Worm (Caenorhabditis elegans) whole organism, young adult: ENCODE results near the gene msp-152.
"Not testable (repeated sequence)": the region's sequence is repeated elsewhere in the genome, so short reads cannot be mapped to it uniquely, and the experiment has no call there.

Experiments used
- B0336.3 ChIP-seq: fragments of 200-800 bp; sonication (Bioruptor generic); IDR thresholded peaks from 2 replicates; pipeline ENCODE4 v1.3.6; 2022; ENCODE audit warnings: missing genetic modification characterization, missing compliant biosample characterization
- D2030.7 ChIP-seq: fragments of 200-800 bp; sonication (Bioruptor generic); IDR thresholded peaks from 2 replicates; pipeline ENCODE4 v1.3.6; 2022; ENCODE audit warnings: missing genetic modification reagents, missing genetic modification characterization, missing compliant biosample characterization
- F23B12.7 ChIP-seq: sonication (generic microtip); optimal IDR thresholded peaks from 2 replicates; lab custom pipeline; 2017; ENCODE audit warnings: missing genetic modification characterization, mild to moderate bottlenecking, missing compliant biosample characterization, antibody characterized with exemption, moderate library complexity; ENCODE audit not compliant: insufficient read depth
- F33H1.4 ChIP-seq: fragments of 200-800 bp; sonication (Bioruptor generic); IDR thresholded peaks from 2 replicates; pipeline ENCODE4 v1.3.6; 2022; ENCODE audit warnings: missing genetic modification reagents, missing genetic modification characterization, missing compliant biosample characterization
- F39B2.1 ChIP-seq: fragments of 200-800 bp; sonication (Bioruptor generic); IDR thresholded peaks from 2 replicates; pipeline ENCODE4 v1.3.6; 2022; ENCODE audit warnings: missing genetic modification reagents, missing genetic modification characterization, missing compliant biosample characterization
- K12H6.12 ChIP-seq: fragments of 200-800 bp; sonication (Bioruptor generic); optimal IDR thresholded peaks from 2 replicates; lab custom pipeline; 2018; ENCODE audit warnings: mild to moderate bottlenecking, missing genetic modification characterization, missing compliant biosample characterization
- Y53G8AR.9 ChIP-seq: fragments of 200-800 bp; sonication (Bioruptor generic); conservative IDR thresholded peaks from 2 replicates; pipeline ENCODE4 v1.3.6; 2022; ENCODE audit warnings: missing genetic modification reagents, missing genetic modification characterization, missing compliant biosample characterization
- Y67H2A.10 ChIP-seq: fragments of 200-800 bp; sonication (Bioruptor generic); conservative IDR thresholded peaks from 2 replicates; pipeline ENCODE4 v1.3.6; 2022; ENCODE audit warnings: missing genetic modification reagents, missing genetic modification characterization, missing compliant biosample characterization
- Y95B8A.8 ChIP-seq: fragments of 200-800 bp; sonication (Bioruptor generic); IDR thresholded peaks from 2 replicates; pipeline ENCODE4 v1.3.6; 2022; ENCODE audit warnings: missing genetic modification reagents, missing genetic modification characterization, missing compliant biosample characterization
- ZK185.1 ChIP-seq: sonication (generic microtip); optimal IDR thresholded peaks from 2 replicates; lab custom pipeline; 2016; ENCODE audit warnings: mild to moderate bottlenecking, missing genetic modification characterization, missing compliant biosample characterization; ENCODE audit not compliant: poor library complexity, severe bottlenecking
- athp-1 ChIP-seq: sonication (generic microtip); optimal IDR thresholded peaks from 2 replicates; lab custom pipeline; 2017; ENCODE audit warnings: mild to moderate bottlenecking, missing genetic modification characterization, missing compliant biosample characterization
- attf-5 ChIP-seq: fragments of 200-800 bp; sonication (Bioruptor generic); optimal IDR thresholded peaks from 2 replicates; lab custom pipeline; 2018; ENCODE audit warnings: mild to moderate bottlenecking, missing genetic modification characterization, missing compliant biosample characterization
- ceh-40 ChIP-seq: fragments of 200-800 bp; sonication (Bioruptor generic); IDR thresholded peaks from 2 replicates; pipeline ENCODE4 v1.3.6; 2022; ENCODE audit warnings: missing genetic modification characterization, missing compliant biosample characterization
- ceh-58 ChIP-seq: fragments of 200-800 bp; sonication (Bioruptor generic); IDR thresholded peaks from 2 replicates; pipeline ENCODE4 v1.3.6; 2022; ENCODE audit warnings: missing genetic modification characterization, missing compliant biosample characterization
- chd-7 ChIP-seq: sonication (generic microtip); optimal IDR thresholded peaks from 2 replicates; lab custom pipeline; 2016; ENCODE audit warnings: mild to moderate bottlenecking, missing genetic modification characterization, moderate library complexity, missing compliant biosample characterization
- efl-1 ChIP-seq: fragments of 150-350 bp; optimal IDR thresholded peaks from 2 replicates; lab custom pipeline; 2014; ENCODE audit warnings: missing biosample characterization, missing genetic modification reagents, missing genetic modification characterization
- ekl-4 ChIP-seq: fragments of 200-800 bp; sonication (Bioruptor generic); IDR thresholded peaks from 2 replicates; pipeline ENCODE4 v1.3.6; 2022; ENCODE audit warnings: missing genetic modification reagents, missing genetic modification characterization, missing compliant biosample characterization
- fkh-3 ChIP-seq: sonication (generic microtip); optimal IDR thresholded peaks from 2 replicates; lab custom pipeline; 2016; ENCODE audit warnings: mild to moderate bottlenecking, missing genetic modification characterization, missing compliant biosample characterization
- gei-17 ChIP-seq: fragments of 200-800 bp; sonication (Bioruptor generic); optimal IDR thresholded peaks from 2 replicates; lab custom pipeline; 2018; ENCODE audit warnings: mild to moderate bottlenecking, missing genetic modification characterization, missing compliant biosample characterization
- hlh-12 ChIP-seq: sonication (generic microtip); optimal IDR thresholded peaks from 2 replicates; lab custom pipeline; 2016; ENCODE audit warnings: missing genetic modification characterization, missing compliant biosample characterization
- hmg-1.2 ChIP-seq: fragments of 200-800 bp; sonication (Bioruptor generic); IDR thresholded peaks from 2 replicates; pipeline ENCODE4 v1.3.6; 2022; ENCODE audit warnings: missing genetic modification reagents, missing genetic modification characterization, missing compliant biosample characterization
- let-526 ChIP-seq: fragments of 200-800 bp; sonication (Bioruptor generic); IDR thresholded peaks from 2 replicates; pipeline ENCODE4 v1.3.6; 2022; ENCODE audit warnings: missing genetic modification reagents, missing genetic modification characterization, missing compliant biosample characterization
- lin-26 ChIP-seq: fragments of 200-800 bp; sonication (Bioruptor generic); IDR thresholded peaks from 2 replicates; pipeline ENCODE4 v1.3.6; 2022; ENCODE audit warnings: missing genetic modification reagents, missing genetic modification characterization, missing compliant biosample characterization
- lin-35 ChIP-seq, 3 experiments: fragments of 150-350 bp in 2 of 3; sonication (generic microtip) in 1 of 3; optimal IDR thresholded peaks; 2 replicates each; lab custom pipeline; 2014 to 2018; ENCODE audit warnings: missing biosample characterization in 3 of 3, missing genetic modification characterization in 3 of 3, missing genetic modification reagents in 3 of 3
- lin-54 ChIP-seq: fragments of 200-800 bp; sonication (Bioruptor generic); optimal IDR thresholded peaks from 2 replicates; lab custom pipeline; 2018; ENCODE audit warnings: mild to moderate bottlenecking, missing genetic modification characterization, missing compliant biosample characterization
- lsl-1 ChIP-seq: fragments of 200-800 bp; sonication (Bioruptor generic); optimal IDR thresholded peaks from 2 replicates; lab custom pipeline; 2018; ENCODE audit warnings: mild to moderate bottlenecking, missing genetic modification characterization, moderate library complexity, missing compliant biosample characterization
- lsy-27 ChIP-seq: sonication (generic microtip); optimal IDR thresholded peaks from 2 replicates; lab custom pipeline; 2017; ENCODE audit warnings: missing genetic modification characterization, mild to moderate bottlenecking, missing compliant biosample characterization, antibody characterized with exemption, missing genotype, borderline replicate concordance; ENCODE audit not compliant: insufficient read depth
- madf-3 ChIP-seq: fragments of 200-800 bp; sonication (Bioruptor generic); IDR thresholded peaks from 2 replicates; pipeline ENCODE4 v1.3.6; 2022; ENCODE audit warnings: missing genetic modification reagents, missing genetic modification characterization, missing compliant biosample characterization
- mcd-1 ChIP-seq: fragments of 200-800 bp; sonication (Bioruptor generic); IDR thresholded peaks from 2 replicates; pipeline ENCODE4 v1.3.6; 2022; ENCODE audit warnings: missing genetic modification reagents, missing genetic modification characterization, missing compliant biosample characterization
- nhr-120 ChIP-seq: fragments of 200-800 bp; sonication (Bioruptor generic); IDR thresholded peaks from 2 replicates; pipeline ENCODE4 v1.3.6; 2022; ENCODE audit warnings: missing genetic modification characterization, missing compliant biosample characterization
- nhr-90 ChIP-seq: sonication (generic microtip); optimal IDR thresholded peaks from 2 replicates; lab custom pipeline; 2016; ENCODE audit warnings: missing genotype, mild to moderate bottlenecking, missing genetic modification characterization, missing compliant biosample characterization
- pbrm-1 ChIP-seq: fragments of 200-800 bp; sonication (Bioruptor generic); IDR thresholded peaks from 2 replicates; pipeline ENCODE4 v1.3.6; 2022; ENCODE audit warnings: missing genetic modification reagents, missing genetic modification characterization, missing compliant biosample characterization
- rpc-1 ChIP-seq, 2 experiments: fragments of 150-350 bp in 1 of 2; sonication (generic microtip) in 1 of 2; optimal IDR thresholded peaks; 2 replicates each; lab custom pipeline; 2014 to 2018; ENCODE audit warnings: missing biosample characterization in 1 of 2, missing genetic modification characterization in 1 of 2, missing genetic modification reagents in 1 of 2, missing genotype in 1 of 2
- snpc-1.1 ChIP-seq: sonication (generic microtip); optimal IDR thresholded peaks from 2 replicates; lab custom pipeline; 2017; ENCODE audit warnings: missing genetic modification characterization, mild to moderate bottlenecking, missing compliant biosample characterization, antibody characterized with exemption, moderate library complexity, missing genotype, missing genetic modification reagents; ENCODE audit not compliant: insufficient read depth
- snpc-1.3 ChIP-seq: sonication (generic microtip); optimal IDR thresholded peaks from 2 replicates; lab custom pipeline; 2017; ENCODE audit warnings: missing genetic modification characterization, mild to moderate bottlenecking, missing compliant biosample characterization, antibody characterized with exemption, moderate library complexity, missing genotype, missing genetic modification reagents; ENCODE audit not compliant: insufficient read depth
- snpc-4 ChIP-seq, 5 experiments: fragments of 150-350 bp in 1 of 5; sonication (generic microtip) in 4 of 5; optimal IDR thresholded peaks; 2 replicates each; lab custom pipeline; 2014 to 2018; ENCODE audit warnings: missing genetic modification characterization in 5 of 5, missing biosample characterization in 3 of 5, antibody characterized with exemption in 2 of 5, mild to moderate bottlenecking in 2 of 5, missing compliant biosample characterization in 2 of 5, missing genotype in 2 of 5, moderate library complexity in 2 of 5, missing genetic modification reagents in 1 of 5
- tbp1 ChIP-seq: fragments of 200-800 bp; sonication (Bioruptor generic); optimal IDR thresholded peaks from 2 replicates; lab custom pipeline; 2018; ENCODE audit warnings: mild to moderate bottlenecking, missing genetic modification characterization, missing compliant biosample characterization
- tlf-1 ChIP-seq: fragments of 200-800 bp; sonication (Bioruptor generic); optimal IDR thresholded peaks from 2 replicates; lab custom pipeline; 2018; ENCODE audit warnings: mild to moderate bottlenecking, missing genetic modification characterization, missing compliant biosample characterization
- unc-130 ChIP-seq: sonication (generic microtip); optimal IDR thresholded peaks from 2 replicates; lab custom pipeline; 2016; ENCODE audit warnings: missing genetic modification reagents, missing genetic modification characterization, missing compliant biosample characterization
- unc-62 ChIP-seq: fragments of 150-350 bp; optimal IDR thresholded peaks from 2 replicates; lab custom pipeline; 2014; ENCODE audit warnings: missing biosample characterization, missing genetic modification reagents, missing genetic modification characterization
- xnd-1 ChIP-seq: sonication (generic microtip); optimal IDR thresholded peaks from 2 replicates; lab custom pipeline; 2016; ENCODE audit warnings: missing genotype, missing genetic modification reagents, missing genetic modification characterization, missing compliant biosample characterization
- ztf-18 ChIP-seq: sonication (generic microtip); optimal IDR thresholded peaks from 2 replicates; lab custom pipeline; 2016; ENCODE audit warnings: missing genotype, mild to moderate bottlenecking, missing genetic modification characterization, missing compliant biosample characterization
- ztf-26 ChIP-seq: sonication (generic microtip); optimal IDR thresholded peaks from 2 replicates; lab custom pipeline; 2017; ENCODE audit warnings: missing genetic modification characterization, missing compliant biosample characterization

msp-152 gene

ce11 chrII:4902035-4902434 lies 30.8 kb upstream of the msp-152 start, which contains the start of gene R05F9.9 (continued):
- no peak for TF ChIP-seq ceh-40 (GFP tag; lab: Robert Waterston, UW)
- TF ChIP-seq lsl-1 (GFP tag; lab: Kevin White, UChicago) = peak; percentile 25
- TF ChIP-seq lin-35 (GFP tag; optimal IDR thresholded peaks at IDR 0.05; lab: Kevin White, UChicago) = peak in 1 of 3 experiments; percentile 58
- TF ChIP-seq snpc-1.3 (tag; lab: Kevin White, UChicago) = peak; percentile 8
- TF ChIP-seq athp-1 = no peak
- no peak for TF ChIP-seq unc-130
- peak; percentile 62; the same call in 1 of the 2 replicates for TF ChIP-seq Y95B8A.8
- TF ChIP-seq efl-1 (GFP tag; lab: Kevin White, UChicago) = peak; percentile 39
- TF ChIP-seq madf-3 (GFP tag; lab: Robert Waterston, UW) = 0 out of 2 replicates have a peak, but pooled peaks have one; percentile 1
- 0 out of 2 replicates have a peak, but pooled peaks have one; percentile 15 for TF ChIP-seq F39B2.1
- TF ChIP-seq F23B12.7 (tag; lab: Kevin White, UChicago) = peak; percentile 55
- TF ChIP-seq ztf-26 (tag; lab: Kevin White, UChicago) = peak; percentile 37
- peak; percentile 86 for TF ChIP-seq Y53G8AR.9 (GFP tag; lab: Robert Waterston, UW)
- TF ChIP-seq lin-26 = no peak
- peak; percentile 41; the same call in 1 of the 2 replicates for TF ChIP-seq B0336.3
- TF ChIP-seq ekl-4 (GFP tag; lab: Robert Waterston, UW) = peak; percentile 50
- peak; percentile 37 for TF ChIP-seq ZK185.1
- peak; percentile 28 for TF ChIP-seq gei-17 (GFP tag; lab: Kevin White, UChicago)
- TF ChIP-seq mcd-1 = peak; percentile 52; the same call in 1 of the 2 replicates

- not testable (repeated sequence) for TF ChIP-seq pbrm-1 (GFP tag; lab: Robert Waterston, UW); xnd-1 (tag; lab: Kevin White, UChicago); hlh-12 (tag; lab: Kevin White, UChicago)
Measured at ce11 chrII:4903696-4904095, 29.1 kb upstream of the msp-152 start, which contains the start of gene sgt-1. Gene sgt-1, minus strand, starts transcription at chrII:4903796.

ce11 chrII:4904277-4904676 lies 28.6 kb upstream of the msp-152 start:
- TF ChIP-seq snpc-1.1 (tag; lab: Kevin White, UChicago) (peak; percentile 52), snpc-4 (GFP tag; optimal IDR thresholded peaks at IDR 0.05; lab: Kevin White, UChicago) (peak; percentile 47), snpc-4 (tag; optimal IDR thresholded peaks at IDR 0.05; lab: Kevin White, UChicago) (peak; percentile 59 to 84 (median 65)), K12H6.12 (peak; percentile 7), D2030.7 (GFP tag; lab: Robert Waterston, UW) (peak; percentile 69), nhr-90 (tag; lab: Kevin White, UChicago) (no peak), Y67H2A.10 (0 out of 2 replicates have a peak, but pooled peaks have one; percentile 49), ztf-18 (tag; lab: Kevin White, UChicago) (peak; percentile 17), tlf-1 (GFP tag; lab: Kevin White, UChicago) (peak; percentile 46), F33H1.4 (GFP tag; lab: Robert Waterston, UW) (peak; percentile 84), efl-1 (GFP tag; lab: Kevin White, UChicago) (peak; percentile 69), ceh-58 (GFP tag; lab: Robert Waterston, UW) (no peak), mcd-1 (peak; percentile 70), nhr-120 (no peak), ZK185.1 (peak; percentile 58), ekl-4 (GFP tag; lab: Robert Waterston, UW) (peak; percentile 64), fkh-3 (tag; lab: Kevin White, UChicago) (no peak), Y95B8A.8 (0 out of 2 replicates have a peak, but pooled peaks have one; percentile 60), attf-5 (GFP tag; lab: Kevin White, UChicago) (peak; percentile 40), tbp1 (GFP tag; lab: Kevin White, UChicago) (peak; percentile 62), hmg-1.2 (peak; percentile 94), lin-54 (GFP tag; lab: Kevin White, UChicago) (peak; percentile 68), unc-62 (GFP tag; lab: Kevin White, UChicago) (peak; percentile 29), lsy-27 (tag; lab: Kevin White, UChicago) (peak; percentile 60), let-526 (GFP tag; lab: Robert Waterston, UW) (peak; percentile 32; the same call in 1 of the 2 replicates), rpc-1 (optimal IDR thresholded peaks at IDR 0.05; lab: Kevin White, UChicago) (peak; percentile 36), rpc-1 (tag; optimal IDR thresholded peaks at IDR 0.05; lab: Kevin White, UChicago) (no peak), chd-7 (tag; lab: Kevin White, UChicago) (peak; percentile 9)
